Worm (Caenorhabditis elegans) whole organism, L4 larva: ENCODE results near the gene F33C8.4.

Source experiments
- D1046.2 ChIP-seq: fragments of 200-800 bp; sonication (Bioruptor generic); IDR thresholded peaks from 2 replicates; pipeline ENCODE4 v1.3.6; 2022; ENCODE audit warnings: missing genetic modification characterization, missing compliant biosample characterization
- F37D6.2 ChIP-seq: sonication (generic microtip); optimal IDR thresholded peaks from 2 replicates; lab custom pipeline; 2016; ENCODE audit warnings: mild to moderate bottlenecking, missing genetic modification characterization, missing compliant biosample characterization
- R02D3.7 ChIP-seq: fragments of 150-350 bp; sonication (generic microtip); optimal IDR thresholded peaks from 3 replicates; lab custom pipeline; 2014; ENCODE audit warnings: missing biosample characterization, missing genetic modification characterization
- ZK546.5 ChIP-seq, 2 experiments: sonication (generic microtip); optimal IDR thresholded peaks; 2 replicates each; lab custom pipeline; 2017; ENCODE audit warnings: missing biosample characterization in 2 of 2, missing genetic modification characterization in 2 of 2
- arid-1 ChIP-seq: fragments of 200-800 bp; sonication (Bioruptor generic); conservative IDR thresholded peaks from 2 replicates; pipeline ENCODE4 v1.3.6; 2022; ENCODE audit warnings: missing genetic modification reagents, missing genetic modification characterization, missing compliant biosample characterization
- ceh-20 ChIP-seq: fragments of 200-800 bp; sonication (Bioruptor generic); IDR thresholded peaks from 2 replicates; pipeline ENCODE4 v1.3.6; 2022; ENCODE audit warnings: missing genetic modification reagents, missing genetic modification characterization, missing compliant biosample characterization
- ceh-62 ChIP-seq: sonication (generic microtip); optimal IDR thresholded peaks from 2 replicates; lab custom pipeline; 2017; ENCODE audit warnings: missing biosample characterization, missing genetic modification characterization
- daf-12 ChIP-seq: fragments of 150-350 bp; optimal IDR thresholded peaks from 2 replicates; lab custom pipeline; 2014; ENCODE audit warnings: missing biosample characterization, missing genetic modification reagents, missing genetic modification characterization
- daf-16 ChIP-seq, 3 experiments: sonication (generic microtip); optimal IDR thresholded peaks; 2 replicates each; lab custom pipeline; 2016 to 2017; ENCODE audit warnings: missing genetic modification characterization in 3 of 3, missing genetic modification reagents in 3 of 3, mild to moderate bottlenecking in 2 of 3, missing compliant biosample characterization in 2 of 3, missing biosample characterization in 1 of 3, moderate library complexity in 1 of 3
- daf-19 ChIP-seq: fragments of 200-800 bp; sonication (Bioruptor generic); conservative IDR thresholded peaks from 2 replicates; pipeline ENCODE4 v1.3.6; 2022; ENCODE audit warnings: missing genetic modification characterization, missing compliant biosample characterization
- dmd-6 ChIP-seq: fragments of 200-800 bp; sonication (Bioruptor generic); IDR thresholded peaks from 2 replicates; pipeline ENCODE4 v1.3.6; 2022; ENCODE audit warnings: missing genetic modification reagents, missing genetic modification characterization, missing compliant biosample characterization
- dmd-8 ChIP-seq: fragments of 200-800 bp; sonication (Bioruptor generic); IDR thresholded peaks from 2 replicates; pipeline ENCODE4 v1.3.6; 2022; ENCODE audit warnings: missing genetic modification characterization, missing compliant biosample characterization
- dmd-9 ChIP-seq: fragments of 200-800 bp; sonication (Bioruptor generic); IDR thresholded peaks from 2 replicates; pipeline ENCODE4 v1.3.6; 2022; ENCODE audit warnings: missing genetic modification reagents, missing genetic modification characterization, missing compliant biosample characterization
- hif-1 ChIP-seq, 2 experiments: sonication (generic microtip); optimal IDR thresholded peaks; 2 replicates each; lab custom pipeline; 2016 to 2017; ENCODE audit warnings: missing compliant biosample characterization in 2 of 2, missing genetic modification characterization in 2 of 2, missing genetic modification reagents in 2 of 2, missing genotype in 2 of 2, mild to moderate bottlenecking in 1 of 2
- hmg-1.1 ChIP-seq: fragments of 200-800 bp; sonication (Bioruptor generic); IDR thresholded peaks from 2 replicates; pipeline ENCODE4 v1.3.6; 2022; ENCODE audit warnings: missing genetic modification reagents, missing genetic modification characterization, missing compliant biosample characterization
- lin-38 ChIP-seq: fragments of 200-800 bp; sonication (Bioruptor generic); IDR thresholded peaks from 2 replicates; pipeline ENCODE4 v1.3.6; 2022; ENCODE audit warnings: missing genetic modification reagents, missing genetic modification characterization, missing compliant biosample characterization
- madf-5 ChIP-seq, 2 experiments: fragments of 200-800 bp; sonication (Bioruptor generic); IDR thresholded peaks; 2 replicates each; pipeline ENCODE4 v1.3.6; 2022; ENCODE audit warnings: missing compliant biosample characterization in 2 of 2, missing genetic modification characterization in 2 of 2
- mep-1 ChIP-seq: fragments of 150-350 bp; sonication (generic microtip); optimal IDR thresholded peaks from 3 replicates; lab custom pipeline; 2014; ENCODE audit warnings: missing biosample characterization, missing genetic modification characterization
- mes-2 ChIP-seq: sonication (generic microtip); optimal IDR thresholded peaks from 2 replicates; lab custom pipeline; 2016; ENCODE audit warnings: missing genotype, mild to moderate bottlenecking, missing genetic modification characterization, missing compliant biosample characterization; ENCODE audit not compliant: poor library complexity, severe bottlenecking
- mxl-3 ChIP-seq: fragments of 200-800 bp; sonication (Bioruptor generic); optimal IDR thresholded peaks from 2 replicates; lab custom pipeline; 2018; ENCODE audit warnings: mild to moderate bottlenecking, missing genetic modification characterization, missing compliant biosample characterization
- nhr-10 ChIP-seq: fragments of 150-350 bp; optimal IDR thresholded peaks from 2 replicates; lab custom pipeline; 2014; ENCODE audit warnings: missing biosample characterization, missing genetic modification characterization
- nhr-237 ChIP-seq: sonication (generic microtip); optimal IDR thresholded peaks from 2 replicates; lab custom pipeline; 2017; ENCODE audit warnings: missing biosample characterization, missing genetic modification characterization
- nhr-48 ChIP-seq: sonication (generic microtip); optimal IDR thresholded peaks from 2 replicates; lab custom pipeline; 2016; ENCODE audit warnings: mild to moderate bottlenecking, missing genetic modification characterization, missing compliant biosample characterization
- nhr-6 ChIP-seq: fragments of 150-350 bp; optimal IDR thresholded peaks from 2 replicates; lab custom pipeline; 2014; ENCODE audit warnings: missing biosample characterization, missing genetic modification characterization
- php-3 ChIP-seq: fragments of 200-800 bp; sonication (Bioruptor generic); IDR thresholded peaks from 2 replicates; pipeline ENCODE4 v1.3.6; 2022; ENCODE audit warnings: missing genetic modification reagents, missing genetic modification characterization, missing compliant biosample characterization
- pqm-1 ChIP-seq: sonication (generic microtip); optimal IDR thresholded peaks from 2 replicates; lab custom pipeline; 2017; ENCODE audit warnings: missing biosample characterization, missing genetic modification characterization
- rbr-2 ChIP-seq: sonication (generic microtip); optimal IDR thresholded peaks from 2 replicates; lab custom pipeline; 2016; ENCODE audit warnings: missing genotype, missing genetic modification characterization, missing compliant biosample characterization
- set-16 ChIP-seq: fragments of 200-800 bp; sonication (Bioruptor generic); IDR thresholded peaks from 2 replicates; pipeline ENCODE4 v1.3.6; 2022; ENCODE audit warnings: missing genetic modification reagents, missing genetic modification characterization, missing compliant biosample characterization
- skn-1 ChIP-seq: fragments of 150-350 bp; optimal IDR thresholded peaks from 2 replicates; lab custom pipeline; 2014; ENCODE audit warnings: missing biosample characterization, missing genetic modification characterization
- snpc-1.2 ChIP-seq: fragments of 200-800 bp; sonication (Bioruptor generic); IDR thresholded peaks from 2 replicates; pipeline ENCODE4 v1.3.6; 2022; ENCODE audit warnings: missing genetic modification reagents, missing genetic modification characterization, missing compliant biosample characterization
- snpc-4 ChIP-seq: fragments of 150-350 bp; optimal IDR thresholded peaks from 2 replicates; lab custom pipeline; 2014; ENCODE audit warnings: missing biosample characterization, missing genetic modification characterization
- spr-3 ChIP-seq: fragments of 200-800 bp; sonication (Bioruptor generic); optimal IDR thresholded peaks from 2 replicates; lab custom pipeline; 2018; ENCODE audit warnings: mild to moderate bottlenecking, missing genetic modification characterization, missing compliant biosample characterization
- tra-1 ChIP-seq: fragments of 200-800 bp; sonication (Bioruptor generic); IDR thresholded peaks from 2 replicates; pipeline ENCODE4 v1.3.6; 2022; ENCODE audit warnings: missing genetic modification reagents, missing genetic modification characterization, missing compliant biosample characterization
- unc-39 ChIP-seq: sonication (generic microtip); optimal IDR thresholded peaks from 2 replicates; lab custom pipeline; 2017; ENCODE audit warnings: missing biosample characterization, missing genetic modification characterization
- zag-1 ChIP-seq: fragments of 150-350 bp; optimal IDR thresholded peaks from 2 replicates; lab custom pipeline; 2014; ENCODE audit warnings: missing biosample characterization, missing genetic modification characterization
- zfp-2 ChIP-seq: sonication (generic microtip); optimal IDR thresholded peaks from 2 replicates; lab custom pipeline; 2016; ENCODE audit warnings: mild to moderate bottlenecking, missing genetic modification characterization, missing compliant biosample characterization
- zip-11 ChIP-seq: fragments of 200-800 bp; sonication (Bioruptor generic); IDR thresholded peaks from 2 replicates; pipeline ENCODE4 v1.3.6; 2022; ENCODE audit warnings: missing genetic modification characterization, missing compliant biosample characterization
- ztf-11 ChIP-seq: fragments of 150-350 bp; optimal IDR thresholded peaks from 2 replicates; lab custom pipeline; 2014; ENCODE audit warnings: missing biosample characterization, missing genetic modification characterization

Gene F33C8.4

DNA sequence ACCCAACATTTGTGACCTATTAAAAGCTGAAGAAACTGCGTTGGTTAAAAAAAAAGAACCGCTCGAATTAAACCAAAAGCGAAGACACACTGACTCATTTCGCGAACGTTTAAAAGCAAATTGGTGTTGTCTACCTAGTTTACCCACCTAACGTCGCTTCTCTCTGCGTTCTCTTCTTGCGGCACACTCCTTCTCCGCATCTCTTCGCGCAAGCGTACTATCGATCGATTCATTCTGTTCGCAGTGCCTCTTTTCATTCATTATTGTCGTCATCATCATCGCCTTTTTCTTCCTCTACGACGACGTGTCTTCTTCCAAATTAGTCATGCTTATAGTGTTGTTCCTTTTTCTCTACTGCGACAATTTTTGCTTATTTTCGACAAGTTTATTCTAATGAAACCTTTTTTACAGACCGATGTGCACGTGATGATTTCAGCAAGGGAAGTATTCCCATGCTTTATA is 20.9 kb upstream of the F33C8.4 start, which contains the start of gene atrn-1 (continued):
- TF ChIP-seq nhr-48 (no peak), snpc-4 (tag; lab: Kevin White, UChicago) (no peak), nhr-6 (tag; lab: Kevin White, UChicago) (no peak), ceh-20 (GFP tag; lab: Robert Waterston, UW) (no peak), tra-1 (GFP tag; lab: Robert Waterston, UW) (no peak), snpc-1.2 (no peak), zag-1 (tag; lab: Kevin White, UChicago) (no peak), hif-1 (tag; optimal IDR thresholded peaks at IDR 0.05; lab: Kevin White, UChicago) (no peak), set-16 (no peak)

DNA sequence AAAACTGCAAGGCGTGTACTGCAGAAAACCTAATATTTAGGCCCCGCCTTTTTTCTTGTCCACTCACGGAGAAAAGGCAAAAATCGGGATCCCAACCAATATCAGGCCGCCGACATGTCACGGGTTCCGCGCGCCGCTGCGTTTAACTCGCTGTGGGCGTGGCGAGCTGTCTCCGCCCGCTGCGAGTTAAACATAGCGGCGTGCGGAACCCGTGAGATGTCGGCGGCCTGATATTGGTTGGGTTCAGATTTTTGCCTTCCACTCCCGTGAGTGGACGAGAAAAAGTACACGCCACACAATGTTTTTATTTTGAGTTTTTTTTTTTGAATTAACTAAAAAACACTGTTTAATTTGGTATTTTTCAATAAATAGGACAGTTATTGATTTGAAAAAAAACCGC is 16.6 kb upstream of the F33C8.4 start:
- no peak for TF ChIP-seq nhr-10 (tag; lab: Kevin White, UChicago)
- no peak for TF ChIP-seq pqm-1 (tag; lab: Kevin White, UChicago)
- TF ChIP-seq mep-1 (tag; lab: Kevin White, UChicago): no peak
- TF ChIP-seq ceh-62 (tag; lab: Kevin White, UChicago): no peak
- TF ChIP-seq set-16: peak; percentile 65
- TF ChIP-seq ZK546.5 (tag; optimal IDR thresholded peaks at IDR 0.05; lab: Kevin White, UChicago): no peak

DNA sequence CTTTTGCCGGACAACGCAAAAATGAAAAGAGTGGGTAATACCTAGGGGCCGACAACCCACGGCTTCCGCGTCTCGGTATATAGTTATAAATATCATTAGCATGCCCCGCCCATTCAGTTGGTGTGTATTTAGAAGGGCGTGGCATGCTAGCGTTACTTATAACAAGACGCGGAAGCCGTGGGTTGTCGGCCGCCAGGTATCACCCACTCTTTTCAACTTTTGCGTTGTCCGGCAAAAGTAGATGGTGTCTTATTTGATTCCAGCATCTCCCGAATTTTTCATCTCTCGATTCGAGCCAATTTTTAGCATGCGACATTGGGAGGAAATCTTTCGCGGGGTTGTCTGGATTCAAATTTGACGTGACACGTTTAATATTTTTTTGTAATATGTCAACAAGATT is 14.3 kb upstream of the F33C8.4 start:
- TF ChIP-seq madf-5 (GFP tag; IDR thresholded peaks at IDR 0.05; lab: Robert Waterston, UW) (0 out of 4 replicates have a peak, but pooled peaks of 1 of the 2 experiments have one; percentile 16), nhr-237 (tag; lab: Kevin White, UChicago) (no peak)

DNA sequence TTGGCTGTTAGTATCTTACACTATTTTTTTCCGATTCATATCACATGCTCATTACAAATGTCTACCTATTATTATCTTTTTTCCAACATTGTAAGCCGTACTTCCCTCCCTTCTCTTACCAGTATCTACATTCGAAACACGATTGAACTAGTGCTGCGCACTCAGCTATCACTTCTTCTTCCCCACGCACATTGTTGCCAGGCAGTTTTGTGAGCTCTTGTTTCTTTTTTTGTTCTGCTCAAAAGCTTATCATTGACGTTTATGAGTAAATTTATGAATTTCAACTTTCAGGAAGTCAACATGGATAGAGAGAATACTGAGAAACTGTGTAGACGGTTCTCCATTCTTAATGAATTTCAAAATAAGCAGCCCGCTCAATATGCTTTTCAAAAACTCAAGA is 11.0 kb upstream of the F33C8.4 start, which contains the start of gene F33C8.2:
F33C8.2 (plus strand) TSS at position 301 of the 400 bp plus-strand sequence.
- TF ChIP-seq rbr-2 (tag; lab: Kevin White, UChicago) (no peak), nhr-48 (no peak), nhr-10 (tag; lab: Kevin White, UChicago) (no peak), lin-38 (GFP tag; lab: Robert Waterston, UW) (no peak), D1046.2 (GFP tag; lab: Robert Waterston, UW) (no peak), daf-19 (no peak), dmd-6 (GFP tag; lab: Robert Waterston, UW) (no peak), mxl-3 (no peak), ztf-11 (no peak), ZK546.5 (tag; optimal IDR thresholded peaks at IDR 0.05; lab: Kevin White, UChicago) (no peak), zip-11 (no peak), F37D6.2 (tag; lab: Kevin White, UChicago) (no peak), skn-1 (no peak), daf-12 (no peak), arid-1 (GFP tag; lab: Robert Waterston, UW) (no peak)

DNA sequence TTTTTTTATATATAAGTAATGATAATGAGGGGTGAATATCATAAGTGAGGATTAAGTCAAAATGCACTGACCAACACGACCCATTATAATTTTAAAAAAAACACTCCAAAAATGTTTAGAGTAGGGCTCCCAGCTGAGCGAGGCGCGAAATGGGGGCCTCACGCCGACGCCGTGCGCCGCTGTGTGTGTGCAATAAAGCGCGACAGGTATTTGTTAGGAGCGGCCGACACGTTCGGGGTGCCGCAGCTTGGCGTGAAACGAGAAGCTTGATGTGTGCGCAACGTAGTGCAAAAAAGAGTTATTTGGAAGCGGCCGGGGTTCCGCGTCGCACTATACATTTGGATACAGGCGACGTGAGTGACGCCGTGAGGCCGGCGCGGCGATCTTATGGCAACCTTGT is 7.1 kb upstream of the F33C8.4 start:
- no peak for TF ChIP-seq zag-1 (tag; lab: Kevin White, UChicago)
- TF ChIP-seq dmd-8 (GFP tag; lab: Robert Waterston, UW): peak; percentile 11; the same call in 1 of the 2 replicates
- peak; percentile 60; the same call in 1 of the 2 replicates for TF ChIP-seq set-16

DNA sequence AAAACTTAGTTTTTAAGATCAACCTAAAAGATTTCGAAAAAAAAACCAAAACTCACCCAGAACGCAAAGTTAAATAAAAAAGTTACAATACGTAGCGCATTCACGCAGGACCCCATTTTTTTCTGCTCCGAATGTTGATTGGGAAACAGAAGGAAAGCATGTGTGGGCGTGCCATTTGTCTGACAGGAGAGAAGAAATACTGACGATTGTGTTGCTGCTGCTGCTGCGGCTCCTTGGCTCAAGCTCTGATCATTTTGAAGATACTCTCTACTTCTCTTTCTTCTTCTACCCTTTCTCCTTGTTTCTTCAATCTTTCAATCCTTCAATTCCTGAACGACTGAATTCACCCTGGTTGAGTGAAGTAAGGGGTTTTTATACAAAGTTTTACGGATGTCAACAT is 2.8 kb upstream of the F33C8.4 start, which contains the start of gene tsp-8:
tsp-8 (minus strand) TSS at position 185 of the 400 bp plus-strand sequence.
- TF ChIP-seq zip-11: no peak
- no peak for TF ChIP-seq zfp-2 (tag; lab: Kevin White, UChicago)
- TF ChIP-seq F37D6.2 (tag; lab: Kevin White, UChicago): no peak
- no peak for TF ChIP-seq dmd-9
- no peak for TF ChIP-seq arid-1 (GFP tag; lab: Robert Waterston, UW)
- no peak for TF ChIP-seq D1046.2 (GFP tag; lab: Robert Waterston, UW)
- no peak for TF ChIP-seq mes-2 (tag; lab: Kevin White, UChicago)
- no peak for TF ChIP-seq ztf-11
- TF ChIP-seq unc-39 (tag; lab: Kevin White, UChicago): no peak
- no peak for TF ChIP-seq daf-16 (GFP tag; optimal IDR thresholded peaks at IDR 0.05; lab: Kevin White, UChicago)
- TF ChIP-seq daf-16 (tag; optimal IDR thresholded peaks at IDR 0.05; lab: Kevin White, UChicago): no peak
- no peak for TF ChIP-seq R02D3.7 (tag; lab: Kevin White, UChicago)
- TF ChIP-seq php-3 (GFP tag; lab: Robert Waterston, UW): no peak
- TF ChIP-seq nhr-6 (tag; lab: Kevin White, UChicago): no peak
- TF ChIP-seq spr-3 (GFP tag; lab: Kevin White, UChicago): no peak
- TF ChIP-seq madf-5 (GFP tag; IDR thresholded peaks at IDR 0.05; lab: Robert Waterston, UW): no peak
- no peak for TF ChIP-seq hmg-1.1 (GFP tag; lab: Robert Waterston, UW)
